Worm (Caenorhabditis elegans): Measurements from ENCODE around the gene C05C10.5.

- no peak for TF ChIP-seq zip-2 (tag; optimal IDR thresholded peaks at IDR 0.05)
- no peak for TF ChIP-seq nhr-237 (tag; optimal IDR thresholded peaks at IDR 0.05)
- TF ChIP-seq hlh-30 (tag; optimal IDR thresholded peaks at IDR 0.05; ENCODE audit: insufficient read depth): no peak
- no peak for TF ChIP-seq nhr-42 (GFP tag; IDR thresholded peaks at IDR 0.05)
- TF ChIP-seq attf-4 (tag; optimal IDR thresholded peaks at IDR 0.05): no peak
- TF ChIP-seq set-16 (GFP tag; IDR thresholded peaks at IDR 0.05): no peak
- TF ChIP-seq ceh-82 (tag; optimal IDR thresholded peaks at IDR 0.05): no peak
- no peak for TF ChIP-seq daf-19 (GFP tag; conservative IDR thresholded peaks at IDR 0.05)
- no peak for TF ChIP-seq lim-7 (GFP tag; IDR thresholded peaks at IDR 0.05)
Observed at ce11 chrII:9986635-9987575, 48.1 kb downstream of the C05C10.5 start.

Measured in whole organism, L4 larva.